Worm (Caenorhabditis elegans) whole organism, L4 larva: ENCODE data around the gene crn-5.

Experiments
- D1046.2 ChIP-seq: fragments of 200-800 bp; sonication (Bioruptor generic); IDR thresholded peaks from 2 replicates; pipeline ENCODE4 v1.3.6; 2022; ENCODE audit warnings: missing genetic modification characterization, missing compliant biosample characterization
- R02D3.7 ChIP-seq: fragments of 150-350 bp; sonication (generic microtip); optimal IDR thresholded peaks from 3 replicates; lab custom pipeline; 2014; ENCODE audit warnings: missing biosample characterization, missing genetic modification characterization
- T20F7.1 ChIP-seq: fragments of 200-800 bp; sonication (Bioruptor generic); optimal IDR thresholded peaks from 2 replicates; lab custom pipeline; 2018; ENCODE audit warnings: mild to moderate bottlenecking, missing genetic modification characterization, missing compliant biosample characterization
- Y5F2A.4 ChIP-seq: fragments of 200-800 bp; sonication (Bioruptor generic); optimal IDR thresholded peaks from 2 replicates; lab custom pipeline; 2018; ENCODE audit warnings: mild to moderate bottlenecking, missing genetic modification characterization, missing compliant biosample characterization
- Y75B8A.6 ChIP-seq: fragments of 200-800 bp; sonication (Bioruptor generic); IDR thresholded peaks from 2 replicates; pipeline ENCODE4 v1.3.6; 2022; ENCODE audit warnings: missing genetic modification reagents, missing genetic modification characterization, missing compliant biosample characterization
- ZK546.5 ChIP-seq, 2 experiments: sonication (generic microtip); optimal IDR thresholded peaks; 2 replicates each; lab custom pipeline; 2017; ENCODE audit warnings: missing biosample characterization in 2 of 2, missing genetic modification characterization in 2 of 2
- ceh-20 ChIP-seq: fragments of 200-800 bp; sonication (Bioruptor generic); IDR thresholded peaks from 2 replicates; pipeline ENCODE4 v1.3.6; 2022; ENCODE audit warnings: missing genetic modification reagents, missing genetic modification characterization, missing compliant biosample characterization
- ceh-62 ChIP-seq: sonication (generic microtip); optimal IDR thresholded peaks from 2 replicates; lab custom pipeline; 2017; ENCODE audit warnings: missing biosample characterization, missing genetic modification characterization
- ces-1 ChIP-seq: fragments of 150-350 bp; sonication (generic microtip); optimal IDR thresholded peaks from 4 replicates; lab custom pipeline; 2014; ENCODE audit warnings: missing biosample characterization, missing genetic modification reagents, missing genetic modification characterization
- cey-2 ChIP-seq: sonication (generic microtip); optimal IDR thresholded peaks from 3 replicates; lab custom pipeline; 2017; ENCODE audit warnings: missing genetic modification characterization, mild to moderate bottlenecking, missing compliant biosample characterization, antibody characterized with exemption, borderline replicate concordance; ENCODE audit not compliant: insufficient read depth
- daf-12 ChIP-seq: fragments of 150-350 bp; optimal IDR thresholded peaks from 2 replicates; lab custom pipeline; 2014; ENCODE audit warnings: missing biosample characterization, missing genetic modification reagents, missing genetic modification characterization
- daf-19 ChIP-seq: fragments of 200-800 bp; sonication (Bioruptor generic); conservative IDR thresholded peaks from 2 replicates; pipeline ENCODE4 v1.3.6; 2022; ENCODE audit warnings: missing genetic modification characterization, missing compliant biosample characterization
- daf-8 ChIP-seq: fragments of 200-800 bp; sonication (Bioruptor generic); IDR thresholded peaks from 2 replicates; pipeline ENCODE4 v1.3.6; 2022; ENCODE audit warnings: missing genetic modification characterization, missing compliant biosample characterization
- dmd-9 ChIP-seq: fragments of 200-800 bp; sonication (Bioruptor generic); IDR thresholded peaks from 2 replicates; pipeline ENCODE4 v1.3.6; 2022; ENCODE audit warnings: missing genetic modification reagents, missing genetic modification characterization, missing compliant biosample characterization
- dpl-1 ChIP-seq: fragments of 150-350 bp; optimal IDR thresholded peaks from 2 replicates; lab custom pipeline; 2014; ENCODE audit warnings: missing biosample characterization, missing genetic modification reagents, missing genetic modification characterization
- duxl-1 ChIP-seq: sonication (generic microtip); optimal IDR thresholded peaks from 2 replicates; lab custom pipeline; 2016; ENCODE audit warnings: mild to moderate bottlenecking, missing genetic modification characterization, moderate library complexity, missing compliant biosample characterization; ENCODE audit not compliant: poor library complexity
- dve-1 ChIP-seq: sonication (generic microtip); optimal IDR thresholded peaks from 2 replicates; lab custom pipeline; 2017; ENCODE audit warnings: antibody characterized with exemption, mild to moderate bottlenecking, missing genetic modification characterization, missing compliant biosample characterization; ENCODE audit not compliant: insufficient read depth
- egl-27 ChIP-seq: sonication (generic microtip); optimal IDR thresholded peaks from 3 replicates; lab custom pipeline; 2017; ENCODE audit warnings: missing biosample characterization, missing genetic modification reagents, missing genetic modification characterization
- fkh-10 ChIP-seq: fragments of 150-350 bp; optimal IDR thresholded peaks from 2 replicates; lab custom pipeline; 2014; ENCODE audit warnings: missing biosample characterization, missing genetic modification reagents, missing genetic modification characterization
- hlh-30 ChIP-seq: sonication (generic microtip); optimal IDR thresholded peaks from 2 replicates; lab custom pipeline; 2017; ENCODE audit warnings: antibody characterized with exemption, mild to moderate bottlenecking, missing genetic modification characterization, missing compliant biosample characterization; ENCODE audit not compliant: insufficient read depth
- hmg-1.1 ChIP-seq: fragments of 200-800 bp; sonication (Bioruptor generic); IDR thresholded peaks from 2 replicates; pipeline ENCODE4 v1.3.6; 2022; ENCODE audit warnings: missing genetic modification reagents, missing genetic modification characterization, missing compliant biosample characterization
- jun-1 ChIP-seq: fragments of 150-350 bp; optimal IDR thresholded peaks from 2 replicates; lab custom pipeline; 2014; ENCODE audit warnings: missing biosample characterization, missing genetic modification reagents, missing genetic modification characterization
- lin-1 ChIP-seq: fragments of 200-800 bp; sonication (Bioruptor generic); IDR thresholded peaks from 2 replicates; pipeline ENCODE4 v1.3.6; 2022; ENCODE audit warnings: missing genetic modification reagents, missing genetic modification characterization, missing compliant biosample characterization
- lin-15B ChIP-seq: fragments of 150-350 bp; sonication (generic microtip); optimal IDR thresholded peaks from 3 replicates; lab custom pipeline; 2014; ENCODE audit warnings: missing biosample characterization, missing genetic modification characterization
- lin-29 ChIP-seq: fragments of 200-800 bp; sonication (Bioruptor generic); IDR thresholded peaks from 2 replicates; pipeline ENCODE4 v1.3.6; 2022; ENCODE audit warnings: missing genetic modification reagents, missing genetic modification characterization, missing compliant biosample characterization
- lin-38 ChIP-seq: fragments of 200-800 bp; sonication (Bioruptor generic); IDR thresholded peaks from 2 replicates; pipeline ENCODE4 v1.3.6; 2022; ENCODE audit warnings: missing genetic modification reagents, missing genetic modification characterization, missing compliant biosample characterization
- lsy-2 ChIP-seq, 2 experiments: fragments of 150-350 bp in 1 of 2; sonication (generic microtip) in 1 of 2; optimal IDR thresholded peaks; 2 replicates each; lab custom pipeline; 2014 to 2017; ENCODE audit warnings: missing biosample characterization in 2 of 2, missing genetic modification characterization in 2 of 2
- mdl-1 ChIP-seq, 2 experiments: fragments of 150-350 bp in 1 of 2; sonication (generic microtip) in 1 of 2; optimal IDR thresholded peaks; 2 replicates each; lab custom pipeline; 2014 to 2017; ENCODE audit warnings: missing biosample characterization in 2 of 2, missing genetic modification characterization in 2 of 2
- mdt-29 ChIP-seq: fragments of 200-800 bp; sonication (Bioruptor generic); IDR thresholded peaks from 2 replicates; pipeline ENCODE4 v1.3.6; 2022; ENCODE audit warnings: missing genetic modification reagents, missing genetic modification characterization, missing compliant biosample characterization
- nhr-10 ChIP-seq: fragments of 150-350 bp; optimal IDR thresholded peaks from 2 replicates; lab custom pipeline; 2014; ENCODE audit warnings: missing biosample characterization, missing genetic modification characterization
- nhr-25 ChIP-seq: sonication (generic microtip); optimal IDR thresholded peaks from 2 replicates; lab custom pipeline; 2017; ENCODE audit warnings: missing genetic modification characterization, mild to moderate bottlenecking, missing compliant biosample characterization, antibody characterized with exemption, moderate library complexity, borderline replicate concordance; ENCODE audit not compliant: insufficient read depth
- nhr-28 ChIP-seq: fragments of 150-350 bp; optimal IDR thresholded peaks from 2 replicates; lab custom pipeline; 2014; ENCODE audit warnings: missing biosample characterization, missing genetic modification characterization
- nhr-48 ChIP-seq: sonication (generic microtip); optimal IDR thresholded peaks from 2 replicates; lab custom pipeline; 2016; ENCODE audit warnings: mild to moderate bottlenecking, missing genetic modification characterization, missing compliant biosample characterization
- nhr-76 ChIP-seq: fragments of 150-350 bp; optimal IDR thresholded peaks from 2 replicates; lab custom pipeline; 2014; ENCODE audit warnings: missing biosample characterization, missing genetic modification characterization
- nhr-77 ChIP-seq: fragments of 150-350 bp; optimal IDR thresholded peaks from 2 replicates; lab custom pipeline; 2014; ENCODE audit warnings: missing biosample characterization, missing genetic modification characterization
- php-3 ChIP-seq: fragments of 200-800 bp; sonication (Bioruptor generic); IDR thresholded peaks from 2 replicates; pipeline ENCODE4 v1.3.6; 2022; ENCODE audit warnings: missing genetic modification reagents, missing genetic modification characterization, missing compliant biosample characterization
- sdz-12 ChIP-seq: fragments of 200-800 bp; sonication (Bioruptor generic); optimal IDR thresholded peaks from 2 replicates; lab custom pipeline; 2018; ENCODE audit warnings: mild to moderate bottlenecking, missing genetic modification characterization, missing compliant biosample characterization
- skn-1 ChIP-seq: fragments of 150-350 bp; optimal IDR thresholded peaks from 2 replicates; lab custom pipeline; 2014; ENCODE audit warnings: missing biosample characterization, missing genetic modification characterization
- snpc-1.2 ChIP-seq: fragments of 200-800 bp; sonication (Bioruptor generic); IDR thresholded peaks from 2 replicates; pipeline ENCODE4 v1.3.6; 2022; ENCODE audit warnings: missing genetic modification reagents, missing genetic modification characterization, missing compliant biosample characterization
- snpc-4 ChIP-seq: fragments of 150-350 bp; optimal IDR thresholded peaks from 2 replicates; lab custom pipeline; 2014; ENCODE audit warnings: missing biosample characterization, missing genetic modification characterization
- tag-97 ChIP-seq: fragments of 200-800 bp; sonication (Bioruptor generic); IDR thresholded peaks from 2 replicates; pipeline ENCODE4 v1.3.6; 2022; ENCODE audit warnings: missing genetic modification characterization, missing compliant biosample characterization
- tra-1 ChIP-seq: fragments of 200-800 bp; sonication (Bioruptor generic); IDR thresholded peaks from 2 replicates; pipeline ENCODE4 v1.3.6; 2022; ENCODE audit warnings: missing genetic modification reagents, missing genetic modification characterization, missing compliant biosample characterization
- unc-130 ChIP-seq: sonication (generic microtip); optimal IDR thresholded peaks from 2 replicates; lab custom pipeline; 2016; ENCODE audit warnings: missing genetic modification reagents, missing genetic modification characterization, missing compliant biosample characterization
- unc-62 ChIP-seq, 3 experiments: fragments of 150-350 bp in 1 of 3; sonication (generic microtip); optimal IDR thresholded peaks in 2 of 3; peaks in 1 of 3; 1 replicate in 1 of 3; 2 replicates in 2 of 3; lab custom pipeline; 2014 to 2017; ENCODE audit warnings: missing biosample characterization in 3 of 3, missing genetic modification characterization in 3 of 3, missing genetic modification reagents in 3 of 3, missing genotype in 1 of 3
- zag-1 ChIP-seq: fragments of 150-350 bp; optimal IDR thresholded peaks from 2 replicates; lab custom pipeline; 2014; ENCODE audit warnings: missing biosample characterization, missing genetic modification characterization
- zfp-2 ChIP-seq: sonication (generic microtip); optimal IDR thresholded peaks from 2 replicates; lab custom pipeline; 2016; ENCODE audit warnings: mild to moderate bottlenecking, missing genetic modification characterization, missing compliant biosample characterization
- zfp-3 ChIP-seq: fragments of 200-800 bp; sonication (Bioruptor generic); conservative IDR thresholded peaks from 2 replicates; pipeline ENCODE4 v1.3.6; 2022; ENCODE audit warnings: missing genetic modification reagents, missing genetic modification characterization, missing compliant biosample characterization
- zip-2 ChIP-seq: fragments of 150-350 bp; optimal IDR thresholded peaks from 2 replicates; lab custom pipeline; 2014; ENCODE audit warnings: missing biosample characterization, missing genetic modification characterization
- ztf-11 ChIP-seq: fragments of 150-350 bp; optimal IDR thresholded peaks from 2 replicates; lab custom pipeline; 2014; ENCODE audit warnings: missing biosample characterization, missing genetic modification characterization
- ztf-7 ChIP-seq: fragments of 150-350 bp; optimal IDR thresholded peaks from 2 replicates; lab custom pipeline; 2014; ENCODE audit warnings: missing biosample characterization, missing genetic modification characterization

Gene crn-5

ce11 chrII:10555484-10556075 is 37.0 kb upstream of the crn-5 start (continued):
- TF ChIP-seq nhr-28 (tag; lab: Kevin White, UChicago) (peak; percentile 73), ZK546.5 (tag; optimal IDR thresholded peaks at IDR 0.05; lab: Kevin White, UChicago) (no peak), dpl-1 (GFP tag; lab: Kevin White, UChicago) (peak; percentile 17), snpc-1.2 (GFP tag; lab: Robert Waterston, UW) (no peak), daf-12 (tag; lab: Kevin White, UChicago) (no peak), nhr-76 (tag; lab: Kevin White, UChicago) (no peak), D1046.2 (GFP tag; lab: Robert Waterston, UW) (no peak), zfp-2 (tag; lab: Kevin White, UChicago) (no peak), nhr-77 (peak; percentile 49), zfp-3 (GFP tag; lab: Robert Waterston, UW) (peak; percentile 31), nhr-25 (tag; lab: Kevin White, UChicago) (peak; percentile 40), lin-1 (GFP tag; lab: Robert Waterston, UW) (peak; percentile 7; the same call in 1 of the 2 replicates), egl-27 (tag; lab: Kevin White, UChicago) (no peak), dmd-9 (GFP tag; lab: Robert Waterston, UW) (no peak), daf-19 (GFP tag; lab: Robert Waterston, UW) (0 out of 2 replicates have a peak, but pooled peaks have one; percentile 9), ceh-20 (GFP tag; lab: Robert Waterston, UW) (peak; percentile 14; the same call in 1 of the 2 replicates), hlh-30 (tag; lab: Kevin White, UChicago) (peak; percentile 86), snpc-4 (tag; lab: Kevin White, UChicago) (no peak), skn-1 (tag; lab: Kevin White, UChicago) (no peak), hmg-1.1 (GFP tag; lab: Robert Waterston, UW) (peak; percentile 57; the same call in 1 of the 2 replicates), T20F7.1 (GFP tag; lab: Kevin White, UChicago) (peak; percentile 6), R02D3.7 (tag; lab: Kevin White, UChicago) (no peak), lsy-2 (tag; optimal IDR thresholded peaks at IDR 0.05; lab: Kevin White, UChicago) (peak; percentile 12 to 20), ztf-11 (tag; lab: Kevin White, UChicago) (no peak), php-3 (GFP tag; lab: Robert Waterston, UW) (peak; percentile 67), unc-130 (no peak), tag-97 (GFP tag; lab: Robert Waterston, UW) (no peak), mdt-29 (GFP tag; lab: Robert Waterston, UW) (peak; percentile 85), jun-1 (no peak), lin-38 (GFP tag; lab: Robert Waterston, UW) (peak; percentile 48), tra-1 (GFP tag; lab: Robert Waterston, UW) (peak; percentile 56), zag-1 (tag; lab: Kevin White, UChicago) (no peak), duxl-1 (tag; lab: Kevin White, UChicago) (peak; percentile 57), lin-15B (tag; lab: Kevin White, UChicago) (no peak), Y5F2A.4 (GFP tag; lab: Kevin White, UChicago) (no peak), nhr-48 (tag; lab: Kevin White, UChicago) (peak; percentile 69), fkh-10 (GFP tag; lab: Kevin White, UChicago) (no peak), dve-1 (tag; lab: Kevin White, UChicago) (peak; percentile 60), ceh-62 (tag; lab: Kevin White, UChicago) (no peak), cey-2 (tag; lab: Kevin White, UChicago) (no peak), mdl-1 (tag; optimal IDR thresholded peaks at IDR 0.05; lab: Kevin White, UChicago) (peak; percentile 43 to 47), nhr-10 (peak; percentile 79), sdz-12 (no peak), unc-62 (GFP tag; optimal IDR thresholded peaks at IDR 0.05 in 1 of 2; lab: Kevin White, UChicago) (peak in 1 of 2 experiments; percentile 95), unc-62 (tag; optimal IDR thresholded peaks at IDR 0.05; lab: Kevin White, UChicago) (no peak), ces-1 (GFP tag; lab: Kevin White, UChicago) (no peak), ztf-7 (tag; lab: Kevin White, UChicago) (peak; percentile 9), Y75B8A.6 (no peak), daf-8 (GFP tag; lab: Robert Waterston, UW) (no peak), lin-29 (GFP tag; lab: Robert Waterston, UW) (no peak; the same call in 1 of the 2 replicates), zip-2 (tag; lab: Kevin White, UChicago) (no peak)
